Fruit fly (Drosophila melanogaster) whole organism, wandering third instar larva: ENCODE results near the gene MED27.

Experiments used
- CG32264 ChIP-seq: fragments of 200-800 bp; sonication (Bioruptor generic); optimal IDR thresholded peaks from 2 replicates; lab custom pipeline; 2016; ENCODE audit warnings: missing biosample characterization, missing genetic modification characterization
- CG9705 ChIP-seq: fragments of 200-800 bp; sonication (Bioruptor generic); optimal IDR thresholded peaks from 2 replicates; lab custom pipeline; 2018; ENCODE audit warnings: missing biosample characterization, mild to moderate bottlenecking, missing genetic modification characterization
- Dfd ChIP-seq: fragments of >200 bp; optimal IDR thresholded peaks from 2 replicates; lab custom pipeline; 2017; ENCODE audit warnings: missing biosample characterization, missing genetic modification characterization
- Dif ChIP-seq: fragments of 200-275, 200-300 bp; sonication (Bioruptor generic); optimal IDR thresholded peaks from 2 replicates; lab custom pipeline; 2018; ENCODE audit warnings: missing biosample characterization, missing genetic modification characterization; ENCODE audit not compliant: partially characterized antibody
- GATAd ChIP-seq: sonication (Bioruptor generic); optimal IDR thresholded peaks from 2 replicates; lab custom pipeline; 2016; ENCODE audit warnings: missing biosample characterization, missing genetic modification characterization
- HLH106 ChIP-seq: fragments of 200-800 bp; optimal IDR thresholded peaks from 3 replicates; lab custom pipeline; 2019; ENCODE audit warnings: missing biosample characterization, mild to moderate bottlenecking, missing genetic modification characterization, moderate library complexity
- Hnf4 ChIP-seq: fragments of 200-800 bp; sonication (Bioruptor generic); optimal IDR thresholded peaks from 2 replicates; lab custom pipeline; 2016; ENCODE audit warnings: missing biosample characterization, mild to moderate bottlenecking, missing genetic modification characterization
- Hr78 ChIP-seq: fragments of >200 bp; optimal IDR thresholded peaks from 2 replicates; lab custom pipeline; 2017; ENCODE audit warnings: missing biosample characterization, missing genetic modification characterization
- Hr83 ChIP-seq: fragments of 200-300 bp; sonication (Bioruptor generic); optimal IDR thresholded peaks from 2 replicates; lab custom pipeline; 2016; ENCODE audit warnings: missing biosample characterization, mild to moderate bottlenecking, missing genetic modification characterization, moderate library complexity; ENCODE audit not compliant: poor library complexity, severe bottlenecking
- Jra ChIP-seq: sonication (Bioruptor generic); optimal IDR thresholded peaks from 2 replicates; lab custom pipeline; 2016; ENCODE audit warnings: missing biosample characterization, missing genetic modification characterization
- Mio ChIP-seq: sonication (Bioruptor generic); optimal IDR thresholded peaks from 2 replicates; lab custom pipeline; 2016; ENCODE audit warnings: missing biosample characterization, missing genetic modification characterization
- Myc ChIP-seq: fragments of >200 bp; optimal IDR thresholded peaks from 2 replicates; lab custom pipeline; 2017
- N ChIP-seq: fragments of >200 bp; optimal IDR thresholded peaks from 2 replicates; lab custom pipeline; 2018; ENCODE audit warnings: missing biosample characterization, missing external identifiers, missing genetic modification characterization
- OdsH ChIP-seq: fragments of 200-800 bp; sonication (Bioruptor generic); optimal IDR thresholded peaks from 2 replicates; lab custom pipeline; 2016; ENCODE audit warnings: missing biosample characterization, mild to moderate bottlenecking, missing genetic modification characterization
- Rel ChIP-seq, 2 experiments: fragments of 200-800 bp; sonication (Bioruptor generic) in 1 of 2; optimal IDR thresholded peaks; 2 replicates in 1 of 2; 3 replicates in 1 of 2; lab custom pipeline; 2016 to 2019; ENCODE audit warnings: mild to moderate bottlenecking in 2 of 2, missing biosample characterization in 2 of 2, missing genetic modification characterization in 2 of 2, moderate library complexity in 1 of 2
- Sp1 ChIP-seq: fragments of 200-800 bp; sonication (Bioruptor generic); optimal IDR thresholded peaks from 3 replicates; lab custom pipeline; 2019; ENCODE audit warnings: missing biosample characterization, mild to moderate bottlenecking, missing genetic modification characterization, moderate library complexity
- Vsx2 ChIP-seq: fragments of 200-300, 225-300 bp; sonication (Bioruptor generic); optimal IDR thresholded peaks from 2 replicates; lab custom pipeline; 2018; ENCODE audit warnings: missing biosample characterization, missing genetic modification characterization; ENCODE audit not compliant: partially characterized antibody
- br ChIP-seq: fragments of 200-800 bp; sonication (Bioruptor generic); optimal IDR thresholded peaks from 2 replicates; lab custom pipeline; 2016; ENCODE audit warnings: missing biosample characterization, missing genetic modification characterization
- brk ChIP-seq: fragments of 200-800 bp; sonication (Bioruptor generic); optimal IDR thresholded peaks from 2 replicates; lab custom pipeline; 2016; ENCODE audit warnings: missing biosample characterization, mild to moderate bottlenecking, missing genetic modification characterization
- dl ChIP-seq, 2 experiments: fragments of 175-275, 200-275 bp in 1 of 2; fragments of 200-275 bp in 1 of 2; sonication (Bioruptor generic); optimal IDR thresholded peaks; lab custom pipeline; 2018; ENCODE audit warnings: mild to moderate bottlenecking in 2 of 2, missing biosample characterization in 2 of 2, missing genetic modification characterization in 2 of 2, moderate library complexity in 2 of 2; ENCODE audit not compliant: partially characterized antibody in 2 of 2, insufficient read depth in 1 of 2
- dmrt93B ChIP-seq: fragments of 200-800 bp; sonication (Bioruptor generic); optimal IDR thresholded peaks from 2 replicates; lab custom pipeline; 2018; ENCODE audit warnings: missing biosample characterization, mild to moderate bottlenecking, missing genetic modification characterization
- dsf ChIP-seq: sonication (Bioruptor generic); optimal IDR thresholded peaks from 2 replicates; lab custom pipeline; 2016; ENCODE audit warnings: missing biosample characterization, missing genetic modification characterization, borderline replicate concordance
- ey ChIP-seq: fragments of 200-800 bp; sonication (Bioruptor generic); optimal IDR thresholded peaks from 2 replicates; lab custom pipeline; 2016; ENCODE audit warnings: missing biosample characterization, missing genetic modification characterization
- foxo ChIP-seq, 2 experiments: fragments of 200-800 bp; sonication (Bioruptor generic); optimal IDR thresholded peaks; 2 replicates in 1 of 2; 3 replicates in 1 of 2; lab custom pipeline; 2016 to 2017; ENCODE audit warnings: missing biosample characterization in 2 of 2, missing genetic modification characterization in 2 of 2
- fru ChIP-seq: fragments of 200-800 bp; sonication (Bioruptor generic); optimal IDR thresholded peaks from 3 replicates; lab custom pipeline; 2016; ENCODE audit warnings: missing biosample characterization, mild to moderate bottlenecking, missing genetic modification characterization
- h ChIP-seq: fragments of 200-800 bp; sonication (Bioruptor generic); optimal IDR thresholded peaks from 3 replicates; lab custom pipeline; 2016; ENCODE audit warnings: missing biosample characterization, mild to moderate bottlenecking, missing genetic modification characterization
- jim ChIP-seq: fragments of 175-275, 200-325 bp; sonication (Bioruptor generic); optimal IDR thresholded peaks from 2 replicates; lab custom pipeline; 2016; ENCODE audit warnings: missing biosample characterization, mild to moderate bottlenecking, missing genetic modification characterization
- lola ChIP-seq: fragments of >200 bp; optimal IDR thresholded peaks from 2 replicates; lab custom pipeline; 2017; ENCODE audit warnings: missing biosample characterization, missing genetic modification characterization
- pan ChIP-seq: fragments of >200 bp; optimal IDR thresholded peaks from 2 replicates; lab custom pipeline; 2017
- psq ChIP-seq: fragments of 200-800 bp; sonication (Bioruptor generic); optimal IDR thresholded peaks from 3 replicates; lab custom pipeline; 2017; ENCODE audit warnings: missing biosample characterization, mild to moderate bottlenecking, missing genetic modification characterization, moderate library complexity
- rgr ChIP-seq: fragments of 200-800 bp; sonication (Bioruptor generic); optimal IDR thresholded peaks from 3 replicates; lab custom pipeline; 2016; ENCODE audit warnings: missing biosample characterization, mild to moderate bottlenecking, missing genetic modification characterization
- sage ChIP-seq: fragments of 200-800 bp; sonication (Bioruptor generic); optimal IDR thresholded peaks from 2 replicates; lab custom pipeline; 2016; ENCODE audit warnings: missing biosample characterization, mild to moderate bottlenecking, missing genetic modification characterization
- sv ChIP-seq: fragments of 200-800 bp; sonication (Bioruptor generic); optimal IDR thresholded peaks from 3 replicates; lab custom pipeline; 2016; ENCODE audit warnings: missing biosample characterization, missing genetic modification characterization
- tai ChIP-seq: sonication (Bioruptor generic); optimal IDR thresholded peaks from 2 replicates; lab custom pipeline; 2016; ENCODE audit warnings: missing biosample characterization, missing genetic modification characterization
- usp ChIP-seq: fragments of >200 bp; optimal IDR thresholded peaks from 2 replicates; lab custom pipeline; 2017; ENCODE audit warnings: missing biosample characterization, missing genetic modification characterization
- woc ChIP-seq: sonication (Bioruptor generic); optimal IDR thresholded peaks from 2 replicates; lab custom pipeline; 2016; ENCODE audit warnings: missing biosample characterization, mild to moderate bottlenecking, missing genetic modification characterization

MED27 gene

DNA sequence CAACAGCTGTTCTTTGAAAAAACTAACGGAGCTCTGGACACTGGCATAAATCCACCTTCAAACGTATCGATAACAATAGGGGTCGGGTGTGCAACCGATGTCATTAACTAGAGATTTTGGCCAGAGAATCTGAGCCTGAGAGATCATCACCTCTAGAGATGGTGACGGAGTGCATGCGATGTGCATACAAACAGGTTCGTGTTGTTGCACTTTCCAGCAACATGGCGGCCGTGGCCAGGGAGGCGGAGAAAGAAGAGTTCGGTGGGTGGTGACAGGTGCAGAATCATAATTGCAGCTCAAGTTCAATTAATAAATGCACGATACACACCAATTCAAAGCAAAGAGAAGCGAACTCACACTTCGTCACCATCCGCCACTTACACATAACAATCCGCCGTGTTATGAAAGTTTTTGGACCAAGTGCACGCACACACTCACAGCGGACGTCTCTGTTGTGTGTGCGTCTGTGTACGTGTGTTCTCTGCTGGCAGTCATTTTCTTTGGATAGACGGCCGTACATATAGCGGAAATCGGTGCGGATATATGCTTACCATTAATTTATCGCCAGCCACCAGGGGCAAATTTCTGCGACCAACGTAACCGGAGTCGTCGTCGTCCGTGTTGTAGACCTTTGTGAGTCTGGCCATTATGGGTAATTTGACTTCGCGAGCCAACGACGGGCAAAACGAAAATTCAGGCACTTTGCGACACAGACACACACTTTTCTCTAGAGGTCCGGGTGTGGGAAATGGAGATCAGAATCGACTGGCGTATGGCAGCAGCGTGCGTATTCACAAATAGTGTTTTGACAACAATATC is 4.3 kb downstream of the MED27 start (continued):
- TF ChIP-seq Jra (GFP tag; lab: Kevin White, UChicago) (no peak), ey (GFP tag; lab: Kevin White, UChicago) (no peak), GATAd (no peak), OdsH (peak; percentile 5), dsf (GFP tag; lab: Kevin White, UChicago) (no peak), dmrt93B (no peak)

DNA sequence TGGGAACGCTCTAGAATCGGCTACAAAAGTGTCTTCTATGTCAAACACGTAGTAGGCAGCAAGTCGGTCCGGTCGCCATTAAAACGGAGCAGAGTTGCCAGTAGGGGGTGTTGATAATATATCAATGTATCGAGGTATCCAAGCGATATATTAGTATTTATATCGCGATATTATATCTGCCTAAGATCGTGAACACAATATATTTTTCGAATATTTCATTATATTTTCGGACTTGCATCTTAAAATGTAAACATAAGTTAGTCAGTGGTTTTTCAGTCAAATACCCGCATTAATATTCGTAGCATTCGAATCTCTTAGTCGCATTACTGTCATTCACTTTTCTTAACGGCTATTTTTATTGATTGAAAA is 4.9 kb downstream of the MED27 start, which contains the start of gene CG2182:
Gene CG2182, minus strand, starts transcription at position 84 of the 369 bp plus-strand sequence.
- TF ChIP-seq Hr83 (GFP tag; lab: Kevin White, UChicago) (peak; percentile 36), Mio (no peak), Hnf4 (GFP tag; lab: Kevin White, UChicago) (peak; percentile 10), Jra (GFP tag; lab: Kevin White, UChicago) (peak; percentile 6), Sp1 (no peak)

DNA sequence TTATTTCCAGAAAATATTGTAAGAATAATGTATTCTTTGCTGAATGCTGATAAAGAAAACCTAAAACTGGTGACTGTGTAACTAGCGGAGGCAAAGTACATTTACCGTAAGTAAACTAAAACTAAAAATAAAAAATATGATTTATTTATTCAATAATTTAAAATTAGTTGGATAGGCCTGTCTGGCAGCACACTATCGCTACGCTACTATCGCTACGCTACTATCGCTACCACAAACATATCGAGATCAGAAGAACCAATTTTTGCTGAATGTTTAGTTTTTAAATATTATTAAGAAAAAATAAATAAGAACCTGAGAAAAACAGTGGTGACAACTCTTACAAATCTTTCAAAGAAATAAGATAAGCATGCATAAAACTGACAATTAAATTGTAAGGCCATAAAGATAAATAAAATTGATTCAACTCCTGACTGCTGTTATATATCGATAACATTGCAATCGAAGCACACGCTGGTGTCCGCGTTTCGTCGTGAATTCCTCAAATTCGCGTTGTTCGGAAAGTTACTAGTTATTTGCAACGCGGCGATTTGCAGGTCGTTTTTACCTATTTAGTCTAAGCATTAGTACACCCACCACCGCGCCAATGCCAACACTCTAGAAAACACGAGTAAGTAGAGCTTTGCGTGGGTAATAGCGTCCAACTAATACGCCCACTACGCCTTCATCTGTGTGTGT is 5.4 kb downstream of the MED27 start, which contains the start of gene Wdr33:
Gene Wdr33, plus strand, starts transcription at position 438 of the 696 bp plus-strand sequence.
- peak in 1 of 2 experiments; percentile 51 for TF ChIP-seq foxo (GFP tag; optimal IDR thresholded peaks at IDR 0.05; lab: Kevin White, UChicago)
- no peak for TF ChIP-seq h (GFP tag; lab: Kevin White, UChicago)
- peak; percentile 34 for TF ChIP-seq Hr83 (GFP tag; lab: Kevin White, UChicago)
- TF ChIP-seq rgr (GFP tag; lab: Kevin White, UChicago) = peak; percentile 29
- TF ChIP-seq psq (GFP tag; lab: Kevin White, UChicago) = no peak
- no peak for TF ChIP-seq Dfd (GFP tag; lab: Kevin White, UChicago)
- no peak for TF ChIP-seq OdsH
- TF ChIP-seq dl (GFP tag; optimal IDR thresholded peaks at IDR 0.05; lab: Kevin White, UChicago; ENCODE audit: insufficient read depth in 1 of 2, partially characterized antibody in 2 of 2) = no peak
- no peak for TF ChIP-seq CG32264
- TF ChIP-seq Dif = no peak
- TF ChIP-seq sage = no peak
- no peak for TF ChIP-seq Hnf4 (GFP tag; lab: Kevin White, UChicago)
- peak; percentile 22 for TF ChIP-seq Sp1
- no peak for TF ChIP-seq Rel (GFP tag; optimal IDR thresholded peaks at IDR 0.05; lab: Kevin White, UChicago)
- TF ChIP-seq Rel (tag; optimal IDR thresholded peaks at IDR 0.05; lab: Kevin White, UChicago) = no peak
- no peak for TF ChIP-seq br (GFP tag; lab: Kevin White, UChicago)
- no peak for TF ChIP-seq pan (lab: Kevin White, UChicago)
- TF ChIP-seq Myc (lab: Kevin White, UChicago) = no peak
- peak; percentile 49 for TF ChIP-seq CG9705 (GFP tag; lab: Kevin White, UChicago)
- no peak for TF ChIP-seq dmrt93B
- TF ChIP-seq ey (GFP tag; lab: Kevin White, UChicago) = no peak
- peak; percentile 64 for TF ChIP-seq HLH106 (tag; lab: Kevin White, UChicago)
- TF ChIP-seq fru (GFP tag; lab: Kevin White, UChicago) = peak; percentile 22
- TF ChIP-seq woc = peak; percentile 45
- TF ChIP-seq Mio = no peak

DNA sequence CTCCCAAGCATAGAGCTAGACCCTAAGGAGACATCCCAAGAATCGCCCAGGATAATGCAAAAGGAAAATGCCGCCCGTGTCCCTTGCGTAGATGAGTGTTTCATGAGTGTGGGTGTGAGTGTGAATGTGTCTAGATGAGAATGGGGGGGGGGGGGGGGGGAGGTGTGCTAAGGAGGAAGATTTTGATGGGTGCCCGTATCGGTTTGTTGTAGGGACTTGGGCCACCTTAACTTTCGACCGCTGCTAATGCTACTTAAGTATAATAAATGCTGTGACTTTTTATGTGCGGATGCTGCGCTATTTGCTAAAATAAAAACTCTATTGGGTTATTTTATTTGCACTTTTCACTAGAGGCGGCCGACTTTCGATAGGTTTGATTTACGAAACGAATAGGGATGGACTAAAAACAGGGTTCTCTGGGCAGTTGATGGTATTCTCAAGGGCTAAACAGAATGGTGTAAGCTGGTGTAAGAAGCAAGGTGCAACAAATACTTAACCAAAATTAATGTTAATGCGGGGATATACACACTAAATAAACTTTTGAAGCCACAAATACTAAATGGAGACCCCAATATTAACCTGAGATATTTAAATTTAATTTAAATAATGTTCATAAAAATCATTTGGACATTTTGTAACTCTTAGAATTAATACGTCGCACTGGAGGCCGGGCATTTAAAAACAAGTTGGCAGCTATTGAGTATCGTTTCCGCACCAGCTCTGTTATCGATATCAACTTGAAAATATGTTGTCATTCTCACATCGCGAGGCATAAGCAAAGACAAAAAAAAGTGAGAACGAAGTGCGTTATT is 14.2 kb downstream of the MED27 start, which contains the start of the genes Xe7 and Atg17:
Gene Xe7, minus strand, starts transcription at position 407 of the 812 bp plus-strand sequence.
Gene Atg17, plus strand, starts transcription at position 786 of the 812 bp plus-strand sequence.
- peak; percentile 95 for TF ChIP-seq HLH106 (tag; lab: Kevin White, UChicago)
- TF ChIP-seq dl (GFP tag; optimal IDR thresholded peaks at IDR 0.05; lab: Kevin White, UChicago; ENCODE audit: insufficient read depth in 1 of 2, partially characterized antibody in 2 of 2) = no peak
- no peak for TF ChIP-seq jim
- peak; percentile 9 for TF ChIP-seq Myc (lab: Kevin White, UChicago)
- TF ChIP-seq CG32264 = peak; percentile 45
- no peak for TF ChIP-seq N (GFP tag; lab: Kevin White, UChicago)
- peak; percentile 89 for TF ChIP-seq fru (GFP tag; lab: Kevin White, UChicago)
- TF ChIP-seq Hr83 (GFP tag; lab: Kevin White, UChicago) = peak; percentile 31
- peak; percentile 90 for TF ChIP-seq h (GFP tag; lab: Kevin White, UChicago)
- no peak for TF ChIP-seq lola
- TF ChIP-seq usp (GFP tag; lab: Kevin White, UChicago) = no peak
- peak; percentile 66 for TF ChIP-seq Jra (GFP tag; lab: Kevin White, UChicago)
- TF ChIP-seq brk (GFP tag; lab: Kevin White, UChicago) = peak; percentile 77
- TF ChIP-seq Mio = no peak
- no peak for TF ChIP-seq tai (GFP tag; lab: Kevin White, UChicago)
- peak; percentile 19 to 94 for TF ChIP-seq foxo (GFP tag; optimal IDR thresholded peaks at IDR 0.05; lab: Kevin White, UChicago)
- peak; percentile 81 for TF ChIP-seq psq (GFP tag; lab: Kevin White, UChicago)
- TF ChIP-seq sv (GFP tag; lab: Kevin White, UChicago) = peak; percentile 89
- TF ChIP-seq Rel (GFP tag; optimal IDR thresholded peaks at IDR 0.05; lab: Kevin White, UChicago) = no peak
- peak; percentile 61 for TF ChIP-seq Rel (tag; optimal IDR thresholded peaks at IDR 0.05; lab: Kevin White, UChicago)
- peak; percentile 91 for TF ChIP-seq rgr (GFP tag; lab: Kevin White, UChicago)
- TF ChIP-seq Hr78 (GFP tag; lab: Kevin White, UChicago) = no peak
- TF ChIP-seq Vsx2 (GFP tag; lab: Kevin White, UChicago) = no peak
- TF ChIP-seq OdsH = peak; percentile 86
- TF ChIP-seq dmrt93B = peak; percentile 87
- peak; percentile 18 for TF ChIP-seq Dfd (GFP tag; lab: Kevin White, UChicago)
- no peak for TF ChIP-seq Dif
